Worm (Caenorhabditis elegans) whole organism, young adult: ENCODE measurements around the gene arrd-6.
"Not testable (repeated sequence)": the region's sequence is repeated elsewhere in the genome, so short reads cannot be mapped to it uniquely, and the experiment has no call there.

ENCODE experiments used
- B0019.2 ChIP-seq: fragments of 200-800 bp; sonication (Bioruptor generic); conservative IDR thresholded peaks from 2 replicates; pipeline ENCODE4 v1.3.6; 2022; ENCODE audit warnings: missing genetic modification reagents, missing genetic modification characterization, missing compliant biosample characterization
- B0336.3 ChIP-seq: fragments of 200-800 bp; sonication (Bioruptor generic); IDR thresholded peaks from 2 replicates; pipeline ENCODE4 v1.3.6; 2022; ENCODE audit warnings: missing genetic modification characterization, missing compliant biosample characterization
- C06A6.2 ChIP-seq: fragments of 200-800 bp; sonication (Bioruptor generic); conservative IDR thresholded peaks from 2 replicates; pipeline ENCODE4 v1.3.6; 2022; ENCODE audit warnings: missing genetic modification characterization, missing compliant biosample characterization
- F33H1.4 ChIP-seq: fragments of 200-800 bp; sonication (Bioruptor generic); IDR thresholded peaks from 2 replicates; pipeline ENCODE4 v1.3.6; 2022; ENCODE audit warnings: missing genetic modification reagents, missing genetic modification characterization, missing compliant biosample characterization
- F57C9.4 ChIP-seq: sonication (generic microtip); optimal IDR thresholded peaks from 2 replicates; lab custom pipeline; 2017; ENCODE audit warnings: mild to moderate bottlenecking, missing genetic modification characterization, missing compliant biosample characterization
- K11D2.4 ChIP-seq: fragments of 200-800 bp; sonication (Bioruptor generic); IDR thresholded peaks from 2 replicates; pipeline ENCODE4 v1.3.6; 2022; ENCODE audit warnings: missing genetic modification reagents, missing genetic modification characterization, missing compliant biosample characterization
- Y56A3A.18 ChIP-seq: fragments of 200-800 bp; sonication (Bioruptor generic); IDR thresholded peaks from 2 replicates; pipeline ENCODE4 v1.3.6; 2022; ENCODE audit warnings: missing genetic modification reagents, missing genetic modification characterization, missing compliant biosample characterization
- Y67H2A.10 ChIP-seq: fragments of 200-800 bp; sonication (Bioruptor generic); conservative IDR thresholded peaks from 2 replicates; pipeline ENCODE4 v1.3.6; 2022; ENCODE audit warnings: missing genetic modification reagents, missing genetic modification characterization, missing compliant biosample characterization
- Y95B8A.8 ChIP-seq: fragments of 200-800 bp; sonication (Bioruptor generic); IDR thresholded peaks from 2 replicates; pipeline ENCODE4 v1.3.6; 2022; ENCODE audit warnings: missing genetic modification reagents, missing genetic modification characterization, missing compliant biosample characterization
- akir-1 ChIP-seq: fragments of 200-800 bp; sonication (Bioruptor generic); optimal IDR thresholded peaks from 2 replicates; lab custom pipeline; 2018; ENCODE audit warnings: mild to moderate bottlenecking, missing genetic modification characterization, moderate library complexity, missing compliant biosample characterization
- aptf-2 ChIP-seq: fragments of 200-800 bp; sonication (Bioruptor generic); conservative IDR thresholded peaks from 2 replicates; pipeline ENCODE4 v1.3.6; 2022; ENCODE audit warnings: missing genetic modification reagents, missing genetic modification characterization, missing compliant biosample characterization
- atf-7 ChIP-seq: sonication (generic microtip); optimal IDR thresholded peaks from 2 replicates; lab custom pipeline; 2017; ENCODE audit warnings: mild to moderate bottlenecking, missing genetic modification characterization, missing compliant biosample characterization
- attf-3 ChIP-seq: fragments of 200-800 bp; sonication (Bioruptor generic); conservative IDR thresholded peaks from 2 replicates; pipeline ENCODE4 v1.3.6; 2022; ENCODE audit warnings: missing genetic modification reagents, missing genetic modification characterization, missing compliant biosample characterization
- bed-1 ChIP-seq: fragments of 200-800 bp; sonication (Bioruptor generic); IDR thresholded peaks from 2 replicates; pipeline ENCODE4 v1.3.6; 2022; ENCODE audit warnings: missing genetic modification reagents, missing genetic modification characterization, missing compliant biosample characterization
- cebp-1 ChIP-seq, 2 experiments: fragments of 200-800 bp in 1 of 2; sonication (Bioruptor generic) in 1 of 2; sonication (generic microtip) in 1 of 2; IDR thresholded peaks in 1 of 2; optimal IDR thresholded peaks in 1 of 2; 2 replicates each; pipeline versions ENCODE4 v1.3.6 to Lab custom; 2017 to 2022; ENCODE audit warnings: missing compliant biosample characterization in 2 of 2, missing genetic modification characterization in 2 of 2, mild to moderate bottlenecking in 1 of 2, missing genetic modification reagents in 1 of 2, moderate library complexity in 1 of 2
- ceh-27 ChIP-seq: fragments of 200-800 bp; sonication (Bioruptor generic); optimal IDR thresholded peaks from 2 replicates; lab custom pipeline; 2018; ENCODE audit warnings: mild to moderate bottlenecking, missing genetic modification characterization, moderate library complexity, missing compliant biosample characterization
- ceh-58 ChIP-seq: fragments of 200-800 bp; sonication (Bioruptor generic); IDR thresholded peaks from 2 replicates; pipeline ENCODE4 v1.3.6; 2022; ENCODE audit warnings: missing genetic modification characterization, missing compliant biosample characterization
- ceh-91 ChIP-seq: fragments of 200-800 bp; sonication (Bioruptor generic); IDR thresholded peaks from 2 replicates; pipeline ENCODE4 v1.3.6; 2022; ENCODE audit warnings: missing genetic modification reagents, missing genetic modification characterization, missing compliant biosample characterization
- egl-18 ChIP-seq: fragments of 200-800 bp; sonication (Bioruptor generic); IDR thresholded peaks from 2 replicates; pipeline ENCODE4 v1.3.6; 2022; ENCODE audit warnings: missing genetic modification reagents, missing genetic modification characterization, missing compliant biosample characterization
- egl-44 ChIP-seq: fragments of 200-800 bp; sonication (Bioruptor generic); IDR thresholded peaks from 2 replicates; pipeline ENCODE4 v1.3.6; 2022; ENCODE audit warnings: missing genetic modification reagents, missing genetic modification characterization, missing compliant biosample characterization
- fkh-3 ChIP-seq: sonication (generic microtip); optimal IDR thresholded peaks from 2 replicates; lab custom pipeline; 2016; ENCODE audit warnings: mild to moderate bottlenecking, missing genetic modification characterization, missing compliant biosample characterization
- hlh-12 ChIP-seq: sonication (generic microtip); optimal IDR thresholded peaks from 2 replicates; lab custom pipeline; 2016; ENCODE audit warnings: missing genetic modification characterization, missing compliant biosample characterization
- hlh-26 ChIP-seq: fragments of 200-800 bp; sonication (Bioruptor generic); conservative IDR thresholded peaks from 2 replicates; pipeline ENCODE4 v1.3.6; 2022; ENCODE audit warnings: missing genetic modification reagents, missing genetic modification characterization, missing compliant biosample characterization
- hmg-1.2 ChIP-seq: fragments of 200-800 bp; sonication (Bioruptor generic); IDR thresholded peaks from 2 replicates; pipeline ENCODE4 v1.3.6; 2022; ENCODE audit warnings: missing genetic modification reagents, missing genetic modification characterization, missing compliant biosample characterization
- hmg-20 ChIP-seq: fragments of 200-800 bp; sonication (Bioruptor generic); IDR thresholded peaks from 2 replicates; pipeline ENCODE4 v1.3.6; 2022; ENCODE audit warnings: missing genetic modification reagents, missing genetic modification characterization, missing compliant biosample characterization
- hsf-1 ChIP-seq: fragments of 200-800 bp; sonication (Bioruptor generic); IDR thresholded peaks from 2 replicates; pipeline ENCODE4 v1.3.6; 2022; ENCODE audit warnings: missing genetic modification reagents, missing genetic modification characterization, missing compliant biosample characterization
- lin-26 ChIP-seq: fragments of 200-800 bp; sonication (Bioruptor generic); IDR thresholded peaks from 2 replicates; pipeline ENCODE4 v1.3.6; 2022; ENCODE audit warnings: missing genetic modification reagents, missing genetic modification characterization, missing compliant biosample characterization
- lin-40 ChIP-seq: sonication (generic microtip); optimal IDR thresholded peaks from 2 replicates; lab custom pipeline; 2016; ENCODE audit warnings: missing genetic modification characterization, mild to moderate bottlenecking, missing compliant biosample characterization, missing genotype, missing genetic modification reagents
- lir-1 ChIP-seq: fragments of 200-800 bp; sonication (Bioruptor generic); conservative IDR thresholded peaks from 2 replicates; pipeline ENCODE4 v1.3.6; 2022; ENCODE audit warnings: missing genetic modification reagents, missing genetic modification characterization, missing compliant biosample characterization
- madf-3 ChIP-seq: fragments of 200-800 bp; sonication (Bioruptor generic); IDR thresholded peaks from 2 replicates; pipeline ENCODE4 v1.3.6; 2022; ENCODE audit warnings: missing genetic modification reagents, missing genetic modification characterization, missing compliant biosample characterization
- mxl-1 ChIP-seq: sonication (generic microtip); optimal IDR thresholded peaks from 2 replicates; lab custom pipeline; 2016; ENCODE audit warnings: missing genetic modification characterization, missing compliant biosample characterization
- nhr-27 ChIP-seq: fragments of 200-800 bp; sonication (Bioruptor generic); optimal IDR thresholded peaks from 2 replicates; lab custom pipeline; 2018; ENCODE audit warnings: mild to moderate bottlenecking, missing genetic modification characterization, moderate library complexity, missing compliant biosample characterization
- nhr-80 ChIP-seq: sonication (generic microtip); optimal IDR thresholded peaks from 2 replicates; lab custom pipeline; 2016; ENCODE audit warnings: missing genetic modification characterization, missing compliant biosample characterization
- pbrm-1 ChIP-seq: fragments of 200-800 bp; sonication (Bioruptor generic); IDR thresholded peaks from 2 replicates; pipeline ENCODE4 v1.3.6; 2022; ENCODE audit warnings: missing genetic modification reagents, missing genetic modification characterization, missing compliant biosample characterization
- sdz-38 ChIP-seq: sonication (generic microtip); optimal IDR thresholded peaks from 2 replicates; lab custom pipeline; 2016; ENCODE audit warnings: missing genotype, missing genetic modification characterization, missing compliant biosample characterization
- snpc-3.4 ChIP-seq: sonication (generic microtip); optimal IDR thresholded peaks from 2 replicates; lab custom pipeline; 2017; ENCODE audit warnings: missing genetic modification characterization, mild to moderate bottlenecking, missing compliant biosample characterization, antibody characterized with exemption, moderate library complexity, missing genotype, missing genetic modification reagents
- snpc-4 ChIP-seq, 5 experiments: fragments of 150-350 bp in 1 of 5; sonication (generic microtip) in 4 of 5; optimal IDR thresholded peaks; 2 replicates each; lab custom pipeline; 2014 to 2018; ENCODE audit warnings: missing genetic modification characterization in 5 of 5, missing biosample characterization in 3 of 5, antibody characterized with exemption in 2 of 5, mild to moderate bottlenecking in 2 of 5, missing compliant biosample characterization in 2 of 5, missing genotype in 2 of 5, moderate library complexity in 2 of 5, missing genetic modification reagents in 1 of 5
- tbx-9 ChIP-seq: sonication (generic microtip); optimal IDR thresholded peaks from 2 replicates; lab custom pipeline; 2016; ENCODE audit warnings: borderline replicate concordance, missing genetic modification characterization, inconsistent platforms, missing compliant biosample characterization
- unc-62 ChIP-seq: fragments of 150-350 bp; optimal IDR thresholded peaks from 2 replicates; lab custom pipeline; 2014; ENCODE audit warnings: missing biosample characterization, missing genetic modification reagents, missing genetic modification characterization
- xnd-1 ChIP-seq: sonication (generic microtip); optimal IDR thresholded peaks from 2 replicates; lab custom pipeline; 2016; ENCODE audit warnings: missing genotype, missing genetic modification reagents, missing genetic modification characterization, missing compliant biosample characterization
- ztf-18 ChIP-seq: sonication (generic microtip); optimal IDR thresholded peaks from 2 replicates; lab custom pipeline; 2016; ENCODE audit warnings: missing genotype, mild to moderate bottlenecking, missing genetic modification characterization, missing compliant biosample characterization
- ztf-22 ChIP-seq: fragments of 200-800 bp; sonication (Bioruptor generic); optimal IDR thresholded peaks from 2 replicates; lab custom pipeline; 2018; ENCODE audit warnings: mild to moderate bottlenecking, missing genetic modification characterization, moderate library complexity, missing compliant biosample characterization
- ztf-26 ChIP-seq: sonication (generic microtip); optimal IDR thresholded peaks from 2 replicates; lab custom pipeline; 2017; ENCODE audit warnings: missing genetic modification characterization, missing compliant biosample characterization

The arrd-6 gene

ce11 chrII:11111107-11111506 lies 31.4 kb upstream of the arrd-6 start, which contains the start of gene glb-4 (continued):
- TF ChIP-seq K11D2.4 (GFP tag; lab: Robert Waterston, UW), result no peak
- no peak for TF ChIP-seq unc-62 (GFP tag; lab: Kevin White, UChicago)
- no peak for TF ChIP-seq Y67H2A.10
- TF ChIP-seq, all 124 proteins: peak for 0

- TF ChIP-seq xnd-1 (no peak), attf-3 (no peak), K11D2.4 (GFP tag; lab: Robert Waterston, UW) (no peak), hsf-1 (GFP tag; lab: Robert Waterston, UW) (no peak), fkh-3 (no peak), ceh-91 (GFP tag; lab: Robert Waterston, UW) (no peak), Y56A3A.18 (GFP tag; lab: Robert Waterston, UW) (no peak), F57C9.4 (tag; lab: Kevin White, UChicago) (no peak), B0336.3 (no peak), pbrm-1 (GFP tag; lab: Robert Waterston, UW) (no peak), ztf-18 (no peak), hlh-12 (no peak), akir-1 (no peak), lin-26 (no peak), atf-7 (no peak), egl-44 (GFP tag; lab: Robert Waterston, UW) (no peak), hmg-20 (no peak)
Observed at ce11 chrII:11112419-11112818, 30.1 kb upstream of the arrd-6 start, which contains the start of gene mat-2. mat-2 (plus strand) TSS chrII:11112719.

DNA sequence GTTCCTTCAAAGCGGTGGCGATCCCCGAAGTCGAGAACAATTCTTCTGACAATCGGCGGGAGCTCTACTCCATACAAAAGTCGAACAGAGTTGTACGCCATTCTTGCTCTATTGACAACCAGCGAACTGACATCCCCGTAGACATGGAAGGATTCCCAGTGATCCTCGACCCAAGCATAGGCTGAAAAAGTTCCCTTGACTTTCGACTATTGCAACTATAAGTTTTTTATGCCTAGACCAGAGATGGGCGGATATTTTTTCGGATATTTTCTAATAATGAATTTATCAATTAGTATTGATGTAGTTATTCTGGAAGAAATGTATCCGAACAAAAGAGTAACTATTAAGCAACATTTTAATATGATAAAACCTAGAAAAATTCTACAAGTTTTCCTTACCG lies 20.7 kb upstream of the arrd-6 start, which contains the start of gene W10C6.2:
Gene W10C6.2 (minus strand): TSS at position 101 of the 400 bp plus-strand sequence.
- not testable (repeated sequence) for TF ChIP-seq lin-40; ztf-22 (GFP tag; lab: Kevin White, UChicago); hmg-20

- TF ChIP-seq cebp-1 (GFP tag; IDR thresholded peaks at IDR 0.05; lab: Robert Waterston, UW), result no peak
- peak; percentile 23 for TF ChIP-seq cebp-1 (tag; optimal IDR thresholded peaks at IDR 0.05; lab: Kevin White, UChicago)
- no peak for TF ChIP-seq ceh-27
- no peak for TF ChIP-seq bed-1 (GFP tag; lab: Robert Waterston, UW)
- no peak for TF ChIP-seq akir-1
- TF ChIP-seq nhr-27 (tag; lab: Kevin White, UChicago), result no peak
- no peak for TF ChIP-seq lir-1 (GFP tag; lab: Robert Waterston, UW)
- TF ChIP-seq hlh-26, result 0 out of 2 replicates have a peak, but pooled peaks have one; percentile 19
- TF ChIP-seq tbx-9 (tag; lab: Kevin White, UChicago), result no peak
- no peak for TF ChIP-seq hmg-20
- no peak for TF ChIP-seq B0019.2
- no peak for TF ChIP-seq snpc-3.4 (tag; lab: Kevin White, UChicago)
- TF ChIP-seq hmg-1.2 (GFP tag; lab: Robert Waterston, UW), result no peak
- TF ChIP-seq F33H1.4 (GFP tag; lab: Robert Waterston, UW), result peak; percentile 36; the same call in 1 of the 2 replicates
- TF ChIP-seq Y95B8A.8 (GFP tag; lab: Robert Waterston, UW), result 0 out of 2 replicates have a peak, but pooled peaks have one; percentile 24
- no peak for TF ChIP-seq egl-18 (GFP tag; lab: Robert Waterston, UW)
- TF ChIP-seq aptf-2 (GFP tag; lab: Robert Waterston, UW), result no peak
- TF ChIP-seq atf-7, result peak; percentile 21
- no peak for TF ChIP-seq attf-3
- TF ChIP-seq snpc-4 (GFP tag; optimal IDR thresholded peaks at IDR 0.05; lab: Kevin White, UChicago), result peak; percentile 0
- peak in 1 of 4 experiments; percentile 0 for TF ChIP-seq snpc-4 (tag; optimal IDR thresholded peaks at IDR 0.05; lab: Kevin White, UChicago)
- no peak for TF ChIP-seq lin-40
- TF ChIP-seq madf-3 (GFP tag; lab: Robert Waterston, UW), result 0 out of 2 replicates have a peak, but pooled peaks have one; percentile 73
- no peak for TF ChIP-seq nhr-80 (tag; lab: Kevin White, UChicago)
- TF ChIP-seq sdz-38 (tag; lab: Kevin White, UChicago), result no peak
- no peak for TF ChIP-seq mxl-1 (tag; lab: Kevin White, UChicago)
- no peak for TF ChIP-seq ceh-58 (GFP tag; lab: Robert Waterston, UW)
- no peak for TF ChIP-seq ztf-26
- TF ChIP-seq C06A6.2 (GFP tag; lab: Robert Waterston, UW), result no peak
Observed at ce11 chrII:11125059-11125594, 17.4 kb upstream of the arrd-6 start.
